Worm (Caenorhabditis elegans): ENCODE data around the gene C06C6.8.

Gene C06C6.8

ce11 chrV:16002288-16002687 is 5.4 kb downstream of the C06C6.8 start, which contains the start of gene nhr-63:
Gene nhr-63, plus strand, starts transcription at chrV:16002588.
- no peak for TF ChIP-seq nhr-80 (tag; optimal IDR thresholded peaks at IDR 0.05)
- TF ChIP-seq K12H6.12 (tag; optimal IDR thresholded peaks at IDR 0.05), result no peak
- TF ChIP-seq egl-18 (GFP tag; IDR thresholded peaks at IDR 0.05), result no peak
- TF ChIP-seq ama-1 (optimal IDR thresholded peaks at IDR 0.05), result no peak
- TF ChIP-seq ama-1 (GFP tag; optimal IDR thresholded peaks at IDR 0.05), result no peak
- TF ChIP-seq nfya-2 (GFP tag; IDR thresholded peaks at IDR 0.05), result no peak
- no peak for TF ChIP-seq ztf-18 (tag; optimal IDR thresholded peaks at IDR 0.05)
- TF ChIP-seq lin-40 (tag; optimal IDR thresholded peaks at IDR 0.05), result no peak
- no peak for TF ChIP-seq F55B11.4 (tag; optimal IDR thresholded peaks at IDR 0.05; ENCODE audit: borderline replicate concordance, insufficient read depth)
- no peak for TF ChIP-seq fkh-3 (tag; optimal IDR thresholded peaks at IDR 0.05)
- no peak for TF ChIP-seq F33H1.4 (GFP tag; IDR thresholded peaks at IDR 0.05)
- TF ChIP-seq athp-1 (tag; optimal IDR thresholded peaks at IDR 0.05), result no peak
- TF ChIP-seq dpff-1 (tag; optimal IDR thresholded peaks at IDR 0.05), result no peak
- TF ChIP-seq bed-2 (GFP tag; IDR thresholded peaks at IDR 0.05), result no peak
- TF ChIP-seq lag-1 (GFP tag; IDR thresholded peaks at IDR 0.05), result no peak
- TF ChIP-seq F49E8.2 (tag; optimal IDR thresholded peaks at IDR 0.05; ENCODE audit: insufficient read depth), result no peak

- TF ChIP-seq F22D6.2 (tag; optimal IDR thresholded peaks at IDR 0.05) (no peak), mes-4 (tag; optimal IDR thresholded peaks at IDR 0.05) (no peak), attf-6 (GFP tag; IDR thresholded peaks at IDR 0.05) (no peak), ceh-27 (GFP tag; optimal IDR thresholded peaks at IDR 0.05) (no peak), xnd-1 (tag; optimal IDR thresholded peaks at IDR 0.05) (no peak), egrh-3 (GFP tag; IDR thresholded peaks at IDR 0.05) (no peak), somi-1 (GFP tag; optimal IDR thresholded peaks at IDR 0.05) (no peak), sdz-38 (tag; optimal IDR thresholded peaks at IDR 0.05) (no peak), Y53F4B.3 (GFP tag; IDR thresholded peaks at IDR 0.05) (no peak), aptf-2 (GFP tag; conservative IDR thresholded peaks at IDR 0.05) (no peak), cebp-1 (GFP tag; IDR thresholded peaks at IDR 0.05) (no peak), cebp-1 (tag; optimal IDR thresholded peaks at IDR 0.05) (no peak), nhr-179 (tag; optimal IDR thresholded peaks at IDR 0.05) (no peak)
Observed at ce11 chrV:16007505-16007904, 10.6 kb downstream of the C06C6.8 start, which contains the start of gene str-231. Gene str-231, minus strand, starts transcription at chrV:16007605.

ce11 chrV:16009564-16009963 is 12.6 kb downstream of the C06C6.8 start, which contains the start of gene str-233:
Gene str-233, minus strand, starts transcription at chrV:16009664.
- TF ChIP-seq snpc-1.1 (tag; optimal IDR thresholded peaks at IDR 0.05; ENCODE audit: insufficient read depth), result no peak
- no peak for TF ChIP-seq ama-1 (optimal IDR thresholded peaks at IDR 0.05)
- TF ChIP-seq ama-1 (GFP tag; optimal IDR thresholded peaks at IDR 0.05), result no peak
- TF ChIP-seq ceh-79 (tag; optimal IDR thresholded peaks at IDR 0.05), result no peak
- TF ChIP-seq zim-3 (tag; optimal IDR thresholded peaks at IDR 0.05), result no peak
- TF ChIP-seq Y79H2A.3 (GFP tag; conservative IDR thresholded peaks at IDR 0.05), result no peak
- no peak for TF ChIP-seq ZK185.1 (tag; optimal IDR thresholded peaks at IDR 0.05; ENCODE audit: poor library complexity, severe bottlenecking)
- no peak for TF ChIP-seq C06A6.2 (GFP tag; conservative IDR thresholded peaks at IDR 0.05)
- TF ChIP-seq hlh-12 (tag; optimal IDR thresholded peaks at IDR 0.05), result no peak
- no peak for TF ChIP-seq F52B5.7 (tag; optimal IDR thresholded peaks at IDR 0.05)
- no peak for TF ChIP-seq rcor-1 (GFP tag; IDR thresholded peaks at IDR 0.05)
- TF ChIP-seq ztf-25 (GFP tag; IDR thresholded peaks at IDR 0.05), result no peak
- TF ChIP-seq akir-1 (GFP tag; optimal IDR thresholded peaks at IDR 0.05), result no peak

Data from whole organism, young adult.